Fruit fly (Drosophila melanogaster) ovary, adult (tissue): ENCODE measurements around the gene Gss2.
"Not testable (repeated sequence)": the region's sequence is repeated elsewhere in the genome, so short reads cannot be mapped to it uniquely, and the experiment has no call there.

Experiments
- CG17801 ChIP-seq: fragments of 200-800 bp; optimal IDR thresholded peaks from 2 replicates; lab custom pipeline; 2019; ENCODE audit warnings: missing biosample characterization, mild to moderate bottlenecking, missing genetic modification characterization, moderate library complexity; ENCODE audit not compliant: partially characterized antibody

Gss2 gene

DNA sequence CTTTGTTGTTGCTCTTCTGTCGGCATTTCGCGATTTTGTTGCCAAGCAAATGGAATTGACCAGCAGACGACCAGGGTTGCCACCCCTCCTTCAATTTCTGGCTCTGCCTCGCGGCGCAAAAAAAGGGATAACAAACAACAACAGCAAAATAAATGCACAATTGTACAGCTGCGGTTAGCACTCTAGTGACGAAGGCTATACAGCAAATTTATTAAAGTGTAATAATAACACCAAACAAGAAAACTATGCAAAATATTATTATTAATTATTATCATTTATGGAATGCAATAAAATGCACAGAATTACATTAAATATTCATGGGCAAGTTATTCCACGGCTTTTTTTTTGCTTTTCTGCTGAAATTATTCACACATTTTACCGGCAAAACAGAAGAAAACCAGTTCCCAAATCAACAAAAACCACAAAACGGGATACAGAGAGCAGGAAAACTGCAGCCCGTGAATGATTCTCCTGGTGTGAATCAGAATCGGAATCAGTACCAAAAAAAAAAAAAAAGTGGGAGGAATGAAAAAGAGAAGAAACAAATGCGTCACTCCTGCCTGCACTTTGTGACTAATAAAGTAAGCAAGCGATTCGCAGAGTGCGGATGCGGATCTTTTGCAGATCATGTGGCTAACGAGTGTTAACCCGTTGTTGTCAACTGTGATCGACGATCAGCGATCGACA lies 20.1 kb upstream of the Gss2 start:
- no peak for TF ChIP-seq CG17801 (GFP tag; lab: Kevin White, UChicago)

DNA sequence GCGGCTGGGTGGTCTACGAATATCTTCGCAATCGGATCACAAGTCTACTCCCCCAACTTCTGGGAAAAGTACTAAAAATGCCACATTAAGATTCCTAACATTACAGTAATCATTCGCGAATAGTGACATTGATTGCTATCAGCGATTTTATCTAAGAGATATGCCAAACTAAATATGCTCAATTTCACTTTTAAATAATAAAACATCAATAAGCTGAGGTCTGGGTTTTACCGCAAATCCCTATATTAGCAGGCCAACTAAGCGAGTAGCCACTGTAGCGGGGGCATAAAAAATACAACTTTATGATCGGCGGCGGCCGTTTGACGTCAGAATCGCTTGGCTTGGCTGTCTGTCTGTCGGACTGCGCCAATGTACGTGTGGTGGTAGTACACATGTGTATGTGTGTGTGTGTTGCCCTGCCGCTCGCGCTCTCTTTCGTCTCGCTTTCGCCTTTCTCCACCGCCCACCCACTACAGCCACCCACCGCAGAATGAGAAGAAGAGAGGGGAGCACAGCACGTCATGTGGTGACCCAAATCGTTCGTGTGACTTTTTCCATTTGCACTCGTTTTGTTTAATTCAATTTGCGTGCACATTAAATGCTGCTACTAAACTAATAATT lies 19.1 kb upstream of the Gss2 start:
- TF ChIP-seq CG17801 (GFP tag; lab: Kevin White, UChicago), result peak; percentile 92

DNA sequence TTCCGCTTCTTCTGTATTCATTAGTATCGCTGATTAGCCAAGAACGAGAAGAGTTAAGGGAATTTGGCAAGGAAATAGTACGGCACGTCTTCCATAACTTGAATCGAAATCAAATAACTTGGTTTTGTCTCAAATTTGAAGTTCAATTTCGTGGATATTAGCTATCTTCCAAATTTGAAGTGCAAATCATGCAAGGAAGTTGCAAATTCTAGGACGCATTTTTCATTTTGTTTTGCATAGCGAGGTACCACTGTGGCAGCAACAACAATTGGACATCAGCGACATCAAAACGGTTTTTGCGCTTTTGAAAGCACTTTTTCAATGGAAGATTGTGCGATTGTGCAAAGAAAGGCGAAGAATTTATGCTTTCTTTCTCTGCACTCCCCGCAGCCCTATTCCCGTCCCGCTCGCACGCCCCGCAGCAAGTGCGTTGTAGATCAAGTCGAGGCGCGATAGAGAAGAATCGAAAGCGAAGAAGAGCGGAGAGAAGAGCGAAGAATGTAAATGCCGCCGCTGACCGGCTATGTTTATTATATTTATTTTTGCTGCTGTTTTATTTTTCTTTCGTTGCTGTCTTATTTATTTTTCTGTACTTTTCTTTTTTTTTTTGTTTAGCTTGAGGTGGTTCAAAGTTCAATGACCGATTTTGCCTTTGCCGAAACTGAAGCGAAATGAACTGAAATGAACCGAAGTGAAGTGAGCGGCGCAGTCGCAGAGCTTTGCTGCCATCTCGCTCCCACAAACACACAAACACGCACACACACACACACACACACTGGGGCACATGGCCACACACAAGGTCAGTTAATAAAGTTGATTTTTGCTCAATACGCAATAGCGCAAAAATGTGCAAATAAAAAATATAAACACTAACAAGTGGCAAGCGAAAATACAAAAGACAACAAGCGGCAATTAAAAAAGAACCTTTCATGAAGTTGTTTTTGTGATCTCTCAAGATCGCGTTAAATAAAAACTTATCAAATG lies 18.1 kb upstream of the Gss2 start:
- peak; percentile 74 for TF ChIP-seq CG17801 (GFP tag; lab: Kevin White, UChicago)

DNA sequence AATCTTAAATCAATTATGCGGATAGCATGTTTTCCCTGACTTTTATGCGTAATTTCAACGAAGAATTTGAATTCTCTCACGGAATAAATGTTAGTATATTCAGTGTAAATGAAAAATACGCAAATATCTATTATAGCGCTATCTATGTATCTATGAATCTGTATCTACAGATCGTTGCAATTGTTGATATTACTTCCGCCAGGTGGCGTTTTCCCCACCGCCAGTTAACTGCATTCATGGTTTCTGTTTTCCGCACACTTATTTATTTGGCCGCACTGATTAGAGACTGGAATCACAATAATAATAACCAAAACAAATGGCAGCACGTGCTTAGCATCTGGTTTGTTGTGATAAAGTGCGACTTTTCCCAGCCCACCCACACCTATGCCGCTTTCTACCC lies 16.7 kb upstream of the Gss2 start:
- no peak for TF ChIP-seq CG17801 (GFP tag; lab: Kevin White, UChicago)

DNA sequence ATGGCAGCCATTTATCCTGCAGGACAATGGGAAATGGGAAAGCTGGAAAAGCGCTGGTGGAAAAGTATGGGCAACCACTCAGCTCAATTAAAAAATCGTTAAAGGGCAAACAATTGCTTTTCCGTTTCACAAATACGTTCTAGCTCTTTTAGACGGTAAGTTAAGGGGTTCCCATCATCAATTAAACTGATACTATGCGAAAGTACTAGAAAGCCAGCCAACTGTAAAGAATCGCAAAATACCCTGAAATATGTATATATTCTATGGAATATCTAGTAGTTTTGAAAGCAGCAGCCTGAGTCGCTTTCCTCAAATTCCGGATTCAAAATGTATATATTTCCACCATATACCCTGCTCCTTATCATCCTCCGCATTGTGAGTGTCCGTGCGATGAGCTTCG lies 16.1 kb upstream of the Gss2 start, which contains the start of gene CG12985:
Gene CG12985, plus strand, starts transcription at position 301 of the 400 bp plus-strand sequence.
- TF ChIP-seq CG17801 (GFP tag; lab: Kevin White, UChicago), result no peak

DNA sequence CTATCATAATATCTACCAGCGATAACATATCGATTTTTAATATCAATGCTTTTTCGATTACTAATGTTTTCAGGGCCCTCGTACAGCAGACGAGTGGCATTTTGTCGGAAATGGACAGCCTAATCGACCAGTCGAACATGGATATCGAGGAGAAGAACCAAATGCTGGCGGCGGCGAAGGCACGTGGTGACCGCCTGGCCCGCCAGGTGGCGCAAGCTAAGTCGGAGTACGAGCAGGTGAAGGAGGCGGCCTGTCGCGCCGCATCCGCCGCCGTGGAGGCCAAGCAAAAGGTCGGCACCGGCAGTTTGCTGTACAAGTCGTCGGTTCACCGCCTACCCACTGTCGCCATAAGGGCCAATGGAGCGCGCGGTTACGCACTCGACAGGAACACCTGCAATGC lies 14.9 kb upstream of the Gss2 start:
- no peak for TF ChIP-seq CG17801 (GFP tag; lab: Kevin White, UChicago)

DNA sequence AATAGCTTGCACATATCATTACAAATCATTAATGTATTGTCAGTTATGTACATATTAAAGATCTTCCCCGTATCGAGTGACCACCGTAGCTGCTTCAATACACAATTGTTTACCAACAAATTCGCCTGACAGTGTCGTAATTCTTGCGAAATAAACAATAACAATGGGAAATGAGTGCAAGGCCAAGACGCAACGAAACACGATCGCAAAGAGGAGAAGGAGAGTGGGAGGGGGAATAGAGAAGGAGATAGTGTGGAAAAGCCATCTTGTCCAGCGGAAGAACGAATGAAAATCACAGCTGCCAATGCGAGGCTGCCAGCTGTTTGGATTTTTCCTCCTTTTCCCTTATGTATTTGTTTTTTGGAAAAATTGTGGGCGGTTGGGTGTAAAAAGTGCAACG lies 14.2 kb upstream of the Gss2 start:
- TF ChIP-seq CG17801 (GFP tag; lab: Kevin White, UChicago), result no peak

DNA sequence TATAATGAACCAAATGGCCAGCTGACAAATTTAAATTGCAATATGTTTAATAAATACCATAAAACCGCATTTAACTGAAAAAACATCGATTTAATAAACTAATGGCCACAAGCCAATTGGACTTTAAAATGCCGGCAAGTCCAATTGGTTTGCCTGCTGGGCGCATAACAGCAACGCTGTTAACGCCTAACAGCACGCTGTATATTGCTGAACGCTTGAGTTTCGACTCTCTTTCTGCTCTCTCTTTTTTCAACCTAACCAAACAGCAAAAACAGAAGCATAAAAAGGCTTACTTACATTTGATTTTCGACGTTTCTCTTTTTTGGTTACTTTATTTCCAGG lies 13.4 kb upstream of the Gss2 start:
- no peak for TF ChIP-seq CG17801 (GFP tag; lab: Kevin White, UChicago)

DNA sequence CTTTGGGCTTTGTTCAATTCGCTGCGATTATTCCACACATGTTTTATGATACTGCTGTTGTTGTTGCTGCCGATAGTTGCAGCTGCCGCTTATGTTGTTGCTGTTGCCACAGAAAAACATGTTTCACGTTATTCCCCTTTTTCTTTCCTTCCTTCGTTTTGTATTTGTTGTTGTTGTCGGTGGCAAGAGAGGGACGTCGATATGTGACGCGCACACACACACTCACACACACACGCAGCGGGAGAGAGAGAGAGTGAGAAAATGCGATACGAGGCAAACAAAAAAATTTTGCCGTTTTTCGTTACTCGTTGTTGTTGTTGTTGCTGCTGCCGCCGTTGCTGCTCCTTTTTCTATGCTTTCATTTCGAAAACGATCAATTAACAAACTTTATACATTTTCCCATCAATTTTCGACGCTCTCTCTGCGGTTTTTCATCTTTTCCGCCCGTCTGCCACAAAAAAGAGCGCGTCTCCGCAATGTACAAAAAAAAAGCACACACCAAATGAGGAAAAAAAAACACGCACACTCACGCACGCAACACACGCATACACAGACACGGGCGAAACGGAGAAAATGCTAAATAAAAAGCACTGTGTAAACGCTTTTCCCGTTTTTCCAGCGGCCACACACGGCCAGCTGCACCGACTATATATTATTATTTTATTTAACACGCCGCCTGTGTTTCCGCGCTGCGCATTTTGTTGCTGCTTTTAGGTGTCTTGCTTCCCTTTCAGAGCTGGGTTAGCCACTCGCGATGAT lies 12.9 kb upstream of the Gss2 start:
- TF ChIP-seq CG17801 (GFP tag; lab: Kevin White, UChicago), result peak; percentile 29

DNA sequence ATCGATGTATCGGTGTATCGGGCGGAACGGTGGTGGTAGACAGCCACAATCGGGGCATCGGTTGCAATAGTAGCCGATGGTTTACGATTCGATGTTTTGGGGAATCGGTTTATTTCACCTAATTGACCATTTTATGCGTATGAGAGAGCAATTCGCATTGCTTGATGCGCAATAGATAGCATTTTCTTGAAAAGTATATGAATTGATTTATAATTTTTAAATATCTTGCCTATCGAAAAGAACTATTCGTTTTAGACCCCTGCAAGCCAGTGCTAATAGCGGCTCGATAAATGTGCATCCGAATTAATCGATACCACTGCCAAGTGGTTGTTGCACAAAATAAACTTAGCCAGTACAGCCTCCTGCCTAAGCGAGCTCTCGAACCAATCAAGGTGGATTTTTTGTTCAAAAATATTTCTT lies 12.3 kb upstream of the Gss2 start, which contains the start of gene mnb:
Gene mnb, minus strand, starts transcription at position 15 of the 420 bp plus-strand sequence.
- no peak for TF ChIP-seq CG17801 (GFP tag; lab: Kevin White, UChicago)

DNA sequence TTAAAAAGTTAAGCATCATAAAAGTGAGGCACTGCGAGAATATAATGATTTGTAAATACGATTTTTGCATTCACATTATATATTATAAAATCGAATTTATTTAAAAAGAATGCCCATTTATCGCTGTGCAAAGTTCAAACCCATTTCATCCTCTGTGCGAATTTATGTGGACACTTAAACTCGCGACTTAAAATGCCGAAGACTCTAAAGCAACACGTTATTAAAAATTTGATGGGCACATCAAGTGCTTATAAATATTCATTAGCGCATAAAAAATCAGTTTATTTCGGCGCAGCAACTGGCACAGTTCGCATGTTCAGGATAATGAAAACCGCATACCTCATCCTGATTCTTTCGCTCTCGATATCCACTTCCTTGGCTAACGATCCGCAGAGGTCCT lies 11.6 kb upstream of the Gss2 start, which contains the start of gene CG6788:
Gene CG6788, plus strand, starts transcription at position 301 of the 400 bp plus-strand sequence.
- no peak for TF ChIP-seq CG17801 (GFP tag; lab: Kevin White, UChicago)

DNA sequence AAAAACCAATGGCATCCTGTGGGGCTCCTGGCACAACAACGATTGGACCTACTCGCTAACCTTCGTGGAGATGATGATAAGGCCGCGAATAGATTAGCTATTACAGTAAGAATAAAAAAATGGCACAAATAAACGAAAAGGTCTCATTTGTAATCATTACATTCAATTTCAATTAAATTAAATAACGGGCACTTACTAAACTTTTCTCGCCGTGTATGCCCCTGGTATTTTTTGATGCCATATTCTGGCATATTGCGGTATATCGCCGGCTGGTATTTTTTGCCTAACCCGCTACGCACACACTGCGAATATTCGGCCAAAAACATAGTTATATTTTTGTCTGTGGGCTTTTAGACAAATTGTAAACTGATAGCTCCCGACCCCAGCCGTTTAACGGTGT lies 10.3 kb upstream of the Gss2 start, which contains the start of gene Gss1:
Gene Gss1, plus strand, starts transcription at position 301 of the 400 bp plus-strand sequence.
- TF ChIP-seq CG17801 (GFP tag; lab: Kevin White, UChicago), result not testable (repeated sequence)

DNA sequence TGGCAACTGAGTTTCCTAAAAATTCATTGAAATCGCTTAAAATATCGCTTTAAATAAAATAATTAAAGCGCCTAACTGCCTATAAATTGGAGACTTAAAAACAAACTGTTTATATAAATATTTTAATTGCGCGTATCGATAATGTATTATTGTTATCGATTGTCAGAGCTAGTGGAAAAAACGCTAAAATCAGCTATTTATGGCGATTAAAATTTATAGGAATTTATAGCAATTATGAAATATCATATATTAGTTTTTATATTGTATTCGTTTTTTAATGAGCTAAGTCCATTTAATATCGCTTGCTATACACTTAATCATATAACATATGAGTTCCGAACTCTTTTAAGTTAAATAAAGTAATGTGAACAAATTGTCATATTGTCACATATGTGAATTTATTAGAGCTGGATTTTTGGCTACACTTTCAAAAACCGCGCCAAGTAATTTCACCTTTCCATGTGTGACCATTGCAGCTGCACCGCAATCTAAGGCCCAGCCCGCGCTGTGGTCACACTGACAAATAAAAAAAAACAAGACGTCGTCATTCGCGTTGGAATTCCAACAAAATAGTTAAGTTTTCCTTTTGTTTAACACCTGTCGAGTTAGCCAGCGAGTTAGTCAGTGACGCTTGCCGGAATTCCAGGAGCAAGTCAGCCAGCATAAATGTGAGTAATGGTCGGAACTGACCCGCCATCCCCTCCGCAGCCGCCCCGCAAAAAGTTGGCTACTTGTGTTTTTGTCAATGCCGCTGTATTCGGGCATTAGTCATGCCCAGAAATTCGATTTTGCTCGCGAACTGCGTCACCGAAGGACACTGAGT lies 7.9 kb downstream of the Gss2 start, which contains the start of the genes CG7772 and Vps4:
Gene CG7772, minus strand, starts transcription at position 78 of the 823 bp plus-strand sequence.
Gene Vps4, plus strand, starts transcription at position 509 of the 823 bp plus-strand sequence.
- TF ChIP-seq CG17801 (GFP tag; lab: Kevin White, UChicago), result peak; percentile 19
